Worm (Caenorhabditis elegans) whole organism, L4 larva: ENCODE measurements around the gene tmed-1.
A peak's percentile ranks its signal among the peaks of the same experiment; 100 is the strongest.

Experiments used
- F37D6.2 ChIP-seq: sonication (generic microtip); optimal IDR thresholded peaks from 2 replicates; lab custom pipeline; 2016; ENCODE audit warnings: mild to moderate bottlenecking, missing genetic modification characterization, missing compliant biosample characterization
- F44E2.7 ChIP-seq: fragments of 200-800 bp; sonication (Bioruptor generic); IDR thresholded peaks from 2 replicates; pipeline ENCODE4 v2.1.2; 2022; ENCODE audit warnings: missing genetic modification characterization, missing compliant biosample characterization
- R02D3.7 ChIP-seq: fragments of 150-350 bp; sonication (generic microtip); optimal IDR thresholded peaks from 3 replicates; lab custom pipeline; 2014; ENCODE audit warnings: missing biosample characterization, missing genetic modification characterization
- T20F7.1 ChIP-seq: fragments of 200-800 bp; sonication (Bioruptor generic); optimal IDR thresholded peaks from 2 replicates; lab custom pipeline; 2018; ENCODE audit warnings: mild to moderate bottlenecking, missing genetic modification characterization, missing compliant biosample characterization
- Y48G9A.11 ChIP-seq: fragments of 200-800 bp; sonication (Bioruptor generic); IDR thresholded peaks from 2 replicates; pipeline ENCODE4 v1.3.6; 2022; ENCODE audit warnings: missing genetic modification reagents, missing genetic modification characterization, missing compliant biosample characterization
- Y75B8A.6 ChIP-seq: fragments of 200-800 bp; sonication (Bioruptor generic); IDR thresholded peaks from 2 replicates; pipeline ENCODE4 v1.3.6; 2022; ENCODE audit warnings: missing genetic modification reagents, missing genetic modification characterization, missing compliant biosample characterization
- ZK546.5 ChIP-seq, 2 experiments: sonication (generic microtip); optimal IDR thresholded peaks; 2 replicates each; lab custom pipeline; 2017; ENCODE audit warnings: missing biosample characterization in 2 of 2, missing genetic modification characterization in 2 of 2
- aha-1 ChIP-seq: fragments of 150-350 bp; peaks from one replicate; lab custom pipeline; 2014; ENCODE audit warnings: missing biosample characterization, missing genetic modification characterization
- ama-1 ChIP-seq: fragments of 150-350 bp; optimal IDR thresholded peaks from 2 replicates; lab custom pipeline; 2014; ENCODE audit warnings: inconsistent platforms, mixed read lengths
- arid-1 ChIP-seq: fragments of 200-800 bp; sonication (Bioruptor generic); conservative IDR thresholded peaks from 2 replicates; pipeline ENCODE4 v1.3.6; 2022; ENCODE audit warnings: missing genetic modification reagents, missing genetic modification characterization, missing compliant biosample characterization
- attf-4 ChIP-seq: sonication (generic microtip); optimal IDR thresholded peaks from 3 replicates; lab custom pipeline; 2017; ENCODE audit warnings: missing biosample characterization, missing genetic modification characterization
- ceh-20 ChIP-seq: fragments of 200-800 bp; sonication (Bioruptor generic); IDR thresholded peaks from 2 replicates; pipeline ENCODE4 v1.3.6; 2022; ENCODE audit warnings: missing genetic modification reagents, missing genetic modification characterization, missing compliant biosample characterization
- ceh-28 ChIP-seq: fragments of 150-350 bp; optimal IDR thresholded peaks from 2 replicates; lab custom pipeline; 2014; ENCODE audit warnings: missing biosample characterization, missing genetic modification reagents, missing genetic modification characterization
- ceh-32 ChIP-seq: sonication (generic microtip); optimal IDR thresholded peaks from 2 replicates; lab custom pipeline; 2016; ENCODE audit warnings: mild to moderate bottlenecking, missing genetic modification characterization, missing compliant biosample characterization; ENCODE audit not compliant: poor library complexity
- ceh-44 ChIP-seq: fragments of 200-800 bp; sonication (Bioruptor generic); IDR thresholded peaks from 2 replicates; pipeline ENCODE4 v1.3.6; 2022; ENCODE audit warnings: missing genetic modification reagents, missing genetic modification characterization, missing compliant biosample characterization
- ceh-62 ChIP-seq: sonication (generic microtip); optimal IDR thresholded peaks from 2 replicates; lab custom pipeline; 2017; ENCODE audit warnings: missing biosample characterization, missing genetic modification characterization
- ceh-82 ChIP-seq: sonication (generic microtip); optimal IDR thresholded peaks from 2 replicates; lab custom pipeline; 2017; ENCODE audit warnings: missing biosample characterization, missing genetic modification characterization
- ces-1 ChIP-seq: fragments of 150-350 bp; sonication (generic microtip); optimal IDR thresholded peaks from 4 replicates; lab custom pipeline; 2014; ENCODE audit warnings: missing biosample characterization, missing genetic modification reagents, missing genetic modification characterization
- daf-16 ChIP-seq, 3 experiments: sonication (generic microtip); optimal IDR thresholded peaks; 2 replicates each; lab custom pipeline; 2016 to 2017; ENCODE audit warnings: missing genetic modification characterization in 3 of 3, missing genetic modification reagents in 3 of 3, mild to moderate bottlenecking in 2 of 3, missing compliant biosample characterization in 2 of 3, missing biosample characterization in 1 of 3, moderate library complexity in 1 of 3
- daf-19 ChIP-seq: fragments of 200-800 bp; sonication (Bioruptor generic); conservative IDR thresholded peaks from 2 replicates; pipeline ENCODE4 v1.3.6; 2022; ENCODE audit warnings: missing genetic modification characterization, missing compliant biosample characterization
- dmd-6 ChIP-seq: fragments of 200-800 bp; sonication (Bioruptor generic); IDR thresholded peaks from 2 replicates; pipeline ENCODE4 v1.3.6; 2022; ENCODE audit warnings: missing genetic modification reagents, missing genetic modification characterization, missing compliant biosample characterization
- dmd-8 ChIP-seq: fragments of 200-800 bp; sonication (Bioruptor generic); IDR thresholded peaks from 2 replicates; pipeline ENCODE4 v1.3.6; 2022; ENCODE audit warnings: missing genetic modification characterization, missing compliant biosample characterization
- egl-27 ChIP-seq: sonication (generic microtip); optimal IDR thresholded peaks from 3 replicates; lab custom pipeline; 2017; ENCODE audit warnings: missing biosample characterization, missing genetic modification reagents, missing genetic modification characterization
- egl-43 ChIP-seq: fragments of 200-800 bp; sonication (Bioruptor generic); IDR thresholded peaks from 2 replicates; pipeline ENCODE4 v1.3.6; 2022; ENCODE audit warnings: missing genetic modification reagents, missing genetic modification characterization, missing compliant biosample characterization
- fos-1 ChIP-seq: fragments of 150-350 bp; optimal IDR thresholded peaks from 2 replicates; lab custom pipeline; 2014; ENCODE audit warnings: missing biosample characterization, missing genetic modification characterization
- hif-1 ChIP-seq, 2 experiments: sonication (generic microtip); optimal IDR thresholded peaks; 2 replicates each; lab custom pipeline; 2016 to 2017; ENCODE audit warnings: missing compliant biosample characterization in 2 of 2, missing genetic modification characterization in 2 of 2, missing genetic modification reagents in 2 of 2, missing genotype in 2 of 2, mild to moderate bottlenecking in 1 of 2
- hmg-1.1 ChIP-seq: fragments of 200-800 bp; sonication (Bioruptor generic); IDR thresholded peaks from 2 replicates; pipeline ENCODE4 v1.3.6; 2022; ENCODE audit warnings: missing genetic modification reagents, missing genetic modification characterization, missing compliant biosample characterization
- lin-1 ChIP-seq: fragments of 200-800 bp; sonication (Bioruptor generic); IDR thresholded peaks from 2 replicates; pipeline ENCODE4 v1.3.6; 2022; ENCODE audit warnings: missing genetic modification reagents, missing genetic modification characterization, missing compliant biosample characterization
- lin-13 ChIP-seq: fragments of 150-350 bp; optimal IDR thresholded peaks from 2 replicates; lab custom pipeline; 2014; ENCODE audit warnings: missing biosample characterization, missing genetic modification reagents, missing genetic modification characterization
- lin-39 ChIP-seq: fragments of 150-350 bp; optimal IDR thresholded peaks from 2 replicates; lab custom pipeline; 2014; ENCODE audit warnings: missing biosample characterization, missing genetic modification reagents, missing genetic modification characterization
- lsy-2 ChIP-seq, 2 experiments: fragments of 150-350 bp in 1 of 2; sonication (generic microtip) in 1 of 2; optimal IDR thresholded peaks; 2 replicates each; lab custom pipeline; 2014 to 2017; ENCODE audit warnings: missing biosample characterization in 2 of 2, missing genetic modification characterization in 2 of 2
- madf-5 ChIP-seq, 2 experiments: fragments of 200-800 bp; sonication (Bioruptor generic); IDR thresholded peaks; 2 replicates each; pipeline ENCODE4 v1.3.6; 2022; ENCODE audit warnings: missing compliant biosample characterization in 2 of 2, missing genetic modification characterization in 2 of 2
- mdt-29 ChIP-seq: fragments of 200-800 bp; sonication (Bioruptor generic); IDR thresholded peaks from 2 replicates; pipeline ENCODE4 v1.3.6; 2022; ENCODE audit warnings: missing genetic modification reagents, missing genetic modification characterization, missing compliant biosample characterization
- mes-2 ChIP-seq: sonication (generic microtip); optimal IDR thresholded peaks from 2 replicates; lab custom pipeline; 2016; ENCODE audit warnings: missing genotype, mild to moderate bottlenecking, missing genetic modification characterization, missing compliant biosample characterization; ENCODE audit not compliant: poor library complexity, severe bottlenecking
- nhr-102 ChIP-seq: sonication (generic microtip); optimal IDR thresholded peaks from 2 replicates; lab custom pipeline; 2016; ENCODE audit warnings: mild to moderate bottlenecking, missing genetic modification characterization, moderate library complexity, missing compliant biosample characterization
- nhr-11 ChIP-seq: fragments of 150-350 bp; optimal IDR thresholded peaks from 2 replicates; lab custom pipeline; 2014; ENCODE audit warnings: missing biosample characterization, missing genetic modification characterization
- nhr-237 ChIP-seq: sonication (generic microtip); optimal IDR thresholded peaks from 2 replicates; lab custom pipeline; 2017; ENCODE audit warnings: missing biosample characterization, missing genetic modification characterization
- pha-4 ChIP-seq, 2 experiments: fragments of 150-350 bp in 1 of 2; fragments of 200-800 bp in 1 of 2; sonication (Bioruptor generic) in 1 of 2; IDR thresholded peaks in 1 of 2; optimal IDR thresholded peaks in 1 of 2; 2 replicates each; pipeline versions ENCODE4 v1.3.6 to Lab custom; 2014 to 2022; ENCODE audit warnings: missing genetic modification characterization in 2 of 2, missing genetic modification reagents in 2 of 2, missing biosample characterization in 1 of 2, missing compliant biosample characterization in 1 of 2
- pqm-1 ChIP-seq: sonication (generic microtip); optimal IDR thresholded peaks from 2 replicates; lab custom pipeline; 2017; ENCODE audit warnings: missing biosample characterization, missing genetic modification characterization
- rbr-2 ChIP-seq: sonication (generic microtip); optimal IDR thresholded peaks from 2 replicates; lab custom pipeline; 2016; ENCODE audit warnings: missing genotype, missing genetic modification characterization, missing compliant biosample characterization
- snpc-1.2 ChIP-seq: fragments of 200-800 bp; sonication (Bioruptor generic); IDR thresholded peaks from 2 replicates; pipeline ENCODE4 v1.3.6; 2022; ENCODE audit warnings: missing genetic modification reagents, missing genetic modification characterization, missing compliant biosample characterization
- snpc-4 ChIP-seq: fragments of 150-350 bp; optimal IDR thresholded peaks from 2 replicates; lab custom pipeline; 2014; ENCODE audit warnings: missing biosample characterization, missing genetic modification characterization
- spr-1 ChIP-seq: sonication (generic microtip); optimal IDR thresholded peaks from 2 replicates; lab custom pipeline; 2016; ENCODE audit warnings: mild to moderate bottlenecking, missing genetic modification characterization, missing compliant biosample characterization
- tag-97 ChIP-seq: fragments of 200-800 bp; sonication (Bioruptor generic); IDR thresholded peaks from 2 replicates; pipeline ENCODE4 v1.3.6; 2022; ENCODE audit warnings: missing genetic modification characterization, missing compliant biosample characterization
- vab-7 ChIP-seq: fragments of 200-800 bp; sonication (Bioruptor generic); IDR thresholded peaks from 2 replicates; pipeline ENCODE4 v1.3.6; 2022; ENCODE audit warnings: missing genetic modification reagents, missing genetic modification characterization, missing compliant biosample characterization
- zag-1 ChIP-seq: fragments of 150-350 bp; optimal IDR thresholded peaks from 2 replicates; lab custom pipeline; 2014; ENCODE audit warnings: missing biosample characterization, missing genetic modification characterization
- zfp-2 ChIP-seq: sonication (generic microtip); optimal IDR thresholded peaks from 2 replicates; lab custom pipeline; 2016; ENCODE audit warnings: mild to moderate bottlenecking, missing genetic modification characterization, missing compliant biosample characterization
- zip-11 ChIP-seq: fragments of 200-800 bp; sonication (Bioruptor generic); IDR thresholded peaks from 2 replicates; pipeline ENCODE4 v1.3.6; 2022; ENCODE audit warnings: missing genetic modification characterization, missing compliant biosample characterization
- zip-2 ChIP-seq: fragments of 150-350 bp; optimal IDR thresholded peaks from 2 replicates; lab custom pipeline; 2014; ENCODE audit warnings: missing biosample characterization, missing genetic modification characterization
- ztf-11 ChIP-seq: fragments of 150-350 bp; optimal IDR thresholded peaks from 2 replicates; lab custom pipeline; 2014; ENCODE audit warnings: missing biosample characterization, missing genetic modification characterization
- ztf-7 ChIP-seq: fragments of 150-350 bp; optimal IDR thresholded peaks from 2 replicates; lab custom pipeline; 2014; ENCODE audit warnings: missing biosample characterization, missing genetic modification characterization

Gene tmed-1

DNA sequence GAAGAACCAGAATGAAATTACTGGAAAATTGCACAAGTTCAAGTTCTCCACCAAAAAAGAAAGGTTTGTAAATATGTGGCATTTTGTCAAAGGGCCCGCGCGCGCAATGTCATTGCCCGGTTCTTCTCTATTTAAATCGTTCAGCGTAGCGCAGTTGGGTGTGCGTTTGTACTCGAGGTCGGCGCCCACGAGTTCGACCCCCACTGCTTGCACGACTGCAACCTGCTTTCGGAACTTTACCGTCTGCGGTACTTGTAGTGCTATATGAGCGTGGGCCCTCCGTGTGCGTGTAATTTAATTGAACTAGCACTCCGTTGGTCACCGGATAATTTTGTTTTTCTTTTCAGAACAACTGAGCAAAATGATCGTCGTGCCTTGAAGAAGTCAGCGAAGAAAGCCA lies 8.5 kb upstream of the tmed-1 start (continued):
- TF ChIP-seq rbr-2 (tag; lab: Kevin White, UChicago) (peak; percentile 81), ceh-44 (GFP tag; lab: Robert Waterston, UW) (peak; percentile 59; the same call in 1 of the 2 replicates), ztf-7 (tag; lab: Kevin White, UChicago) (peak; percentile 88), lin-1 (peak; percentile 64), spr-1 (tag; lab: Kevin White, UChicago) (peak; percentile 73), F44E2.7 (GFP tag; lab: Robert Waterston, UW) (peak; percentile 94), mdt-29 (GFP tag; lab: Robert Waterston, UW) (peak; percentile 18; the same call in 1 of the 2 replicates), daf-19 (GFP tag; lab: Robert Waterston, UW) (peak; percentile 55; the same call in 1 of the 2 replicates), T20F7.1 (no peak), madf-5 (GFP tag; IDR thresholded peaks at IDR 0.05; lab: Robert Waterston, UW) (peak; percentile 47 to 91; a peak in 2 of 4 replicates), ceh-32 (tag; lab: Kevin White, UChicago) (no peak), nhr-11 (tag; lab: Kevin White, UChicago) (no peak), F37D6.2 (tag; lab: Kevin White, UChicago) (peak; percentile 61), arid-1 (GFP tag; lab: Robert Waterston, UW) (peak; percentile 94), dmd-8 (GFP tag; lab: Robert Waterston, UW) (peak; percentile 92), attf-4 (tag; lab: Kevin White, UChicago) (no peak), snpc-4 (tag; lab: Kevin White, UChicago) (no peak), zip-11 (GFP tag; lab: Robert Waterston, UW) (peak; percentile 67; the same call in 1 of the 2 replicates), snpc-1.2 (GFP tag; lab: Robert Waterston, UW) (peak; percentile 92), pha-4 (GFP tag; IDR thresholded peaks at IDR 0.05; lab: Robert Waterston, UW) (peak; percentile 91), pha-4 (tag; optimal IDR thresholded peaks at IDR 0.05; lab: Kevin White, UChicago) (no peak), tag-97 (GFP tag; lab: Robert Waterston, UW) (no peak), ces-1 (GFP tag; lab: Kevin White, UChicago) (no peak), zfp-2 (peak; percentile 60), aha-1 (tag; lab: Kevin White, UChicago) (peak; percentile 99), lin-39 (tag; lab: Kevin White, UChicago) (no peak), lsy-2 (tag; optimal IDR thresholded peaks at IDR 0.05; lab: Kevin White, UChicago) (peak in 1 of 2 experiments; percentile 61), daf-16 (GFP tag; optimal IDR thresholded peaks at IDR 0.05; lab: Kevin White, UChicago) (peak; percentile 66 to 85), daf-16 (tag; optimal IDR thresholded peaks at IDR 0.05; lab: Kevin White, UChicago) (peak; percentile 64), lin-13 (peak; percentile 77), hmg-1.1 (GFP tag; lab: Robert Waterston, UW) (peak; percentile 87), dmd-6 (GFP tag; lab: Robert Waterston, UW) (peak; percentile 66), ZK546.5 (tag; optimal IDR thresholded peaks at IDR 0.05; lab: Kevin White, UChicago) (no peak), nhr-102 (tag; lab: Kevin White, UChicago) (peak; percentile 84), vab-7 (peak; percentile 95), Y48G9A.11 (GFP tag; lab: Robert Waterston, UW) (peak; percentile 86), egl-27 (no peak), R02D3.7 (tag; lab: Kevin White, UChicago) (no peak), Y75B8A.6 (GFP tag; lab: Robert Waterston, UW) (0 out of 2 replicates have a peak, but pooled peaks have one; percentile 27), fos-1 (tag; lab: Kevin White, UChicago) (no peak), ceh-62 (no peak), pqm-1 (tag; lab: Kevin White, UChicago) (peak; percentile 14), nhr-237 (tag; lab: Kevin White, UChicago) (peak; percentile 17), zag-1 (tag; lab: Kevin White, UChicago) (no peak), ceh-82 (tag; lab: Kevin White, UChicago) (no peak), ztf-11 (tag; lab: Kevin White, UChicago) (no peak), ceh-28 (tag; lab: Kevin White, UChicago) (no peak), hif-1 (tag; optimal IDR thresholded peaks at IDR 0.05; lab: Kevin White, UChicago) (peak in 1 of 2 experiments; percentile 47), mes-2 (tag; lab: Kevin White, UChicago) (peak; percentile 89), ceh-20 (GFP tag; lab: Robert Waterston, UW) (peak; percentile 86), zip-2 (tag; lab: Kevin White, UChicago) (peak; percentile 70), ama-1 (lab: Kevin White, UChicago) (no peak), egl-43 (GFP tag; lab: Robert Waterston, UW) (peak; percentile 98)
